Worm (Caenorhabditis elegans): Measurements from ENCODE around the gene cap-2.

DNA sequence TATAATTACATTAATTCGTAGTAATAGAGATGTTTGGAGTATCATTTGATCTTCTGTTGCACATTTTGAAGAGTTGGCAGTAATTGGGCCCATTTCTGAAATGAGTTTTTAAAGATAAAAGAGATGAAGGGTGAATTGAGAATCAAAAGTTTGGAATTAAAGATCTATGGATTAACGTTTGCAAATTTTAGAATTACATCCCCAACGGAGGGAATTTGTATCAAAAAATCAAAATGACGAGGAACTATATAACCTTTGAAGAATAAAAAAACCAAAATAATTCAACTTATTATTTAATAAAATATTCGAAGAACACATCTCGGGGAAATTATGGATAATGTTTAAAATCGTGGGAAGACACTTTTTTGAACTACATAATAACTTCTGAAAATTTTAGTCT is 26.0 kb downstream of the cap-2 start, which contains the start of gene sra-10:
- TF ChIP-seq nhr-11 (tag; optimal IDR thresholded peaks at IDR 0.05) (no peak), nhr-129 (tag; optimal IDR thresholded peaks at IDR 0.05) (no peak), mdl-1 (tag; optimal IDR thresholded peaks at IDR 0.05) (no peak), nhr-237 (tag; optimal IDR thresholded peaks at IDR 0.05) (no peak)

All from whole organism, L2 larva.